Worm (Caenorhabditis elegans): Measurements from ENCODE around the gene srxa-14.

Gene srxa-14

ce11 chrV:20639294-20639693, at the start of gene srxa-14:
Gene srxa-14 (plus strand): TSS chrV:20639594.
- TF ChIP-seq ceh-16 (tag; optimal IDR thresholded peaks at IDR 0.05), result no peak
- no peak for TF ChIP-seq nhr-10 (tag; optimal IDR thresholded peaks at IDR 0.05)
- no peak for TF ChIP-seq ztf-1 (GFP tag; conservative IDR thresholded peaks at IDR 0.05)
- TF ChIP-seq C34F6.9 (tag; optimal IDR thresholded peaks at IDR 0.05), result no peak
- TF ChIP-seq elt-3 (tag; optimal IDR thresholded peaks at IDR 0.05), result no peak
- no peak for TF ChIP-seq unc-62 (GFP tag; optimal IDR thresholded peaks at IDR 0.05)
- TF ChIP-seq ZK546.5 (tag; optimal IDR thresholded peaks at IDR 0.05), result no peak
- no peak for TF ChIP-seq zag-1 (tag; optimal IDR thresholded peaks at IDR 0.05)
- no peak for TF ChIP-seq mdl-1 (tag; optimal IDR thresholded peaks at IDR 0.05)
- no peak for TF ChIP-seq nhr-21 (tag; optimal IDR thresholded peaks at IDR 0.05)
- TF ChIP-seq sma-3 (GFP tag; optimal IDR thresholded peaks at IDR 0.05), result no peak
- no peak for TF ChIP-seq unc-39 (tag; optimal IDR thresholded peaks at IDR 0.05)
- TF ChIP-seq R02D3.7 (tag; optimal IDR thresholded peaks at IDR 0.05), result no peak
- TF ChIP-seq aly-2 (tag; optimal IDR thresholded peaks at IDR 0.05), result no peak
- no peak for TF ChIP-seq sem-4 (tag; optimal IDR thresholded peaks at IDR 0.05)
- TF ChIP-seq nhr-237 (tag; optimal IDR thresholded peaks at IDR 0.05), result no peak
- TF ChIP-seq nhr-23 (tag; optimal IDR thresholded peaks at IDR 0.05), result no peak

DNA sequence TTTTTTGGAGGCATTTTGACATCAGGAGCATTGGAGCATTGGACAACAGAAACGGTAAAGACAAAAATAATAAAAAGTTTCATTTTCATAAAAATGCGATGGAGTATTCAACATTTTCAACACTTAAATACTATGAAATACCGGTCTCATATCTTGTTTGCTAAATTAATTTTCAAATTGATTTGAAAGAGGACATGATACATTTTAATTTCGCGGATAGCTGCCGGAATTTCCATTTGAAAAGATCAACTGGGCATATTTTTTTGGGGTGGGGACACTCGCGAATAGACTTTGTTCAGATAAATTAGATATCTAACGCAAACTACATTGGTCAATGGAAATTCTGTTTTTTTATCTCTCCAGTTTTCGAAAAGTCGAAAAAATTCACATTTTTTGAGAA, 44.6 kb upstream of the srxa-14 start, which contains the start of gene F26F2.10:
TSS of gene F26F2.10 (minus strand) at position 101 of the 400 bp plus-strand sequence.
- TF ChIP-seq sma-3 (GFP tag; optimal IDR thresholded peaks at IDR 0.05) (no peak), R02D3.7 (tag; optimal IDR thresholded peaks at IDR 0.05) (no peak), alr-1 (tag; optimal IDR thresholded peaks at IDR 0.05) (no peak), aly-2 (tag; optimal IDR thresholded peaks at IDR 0.05) (no peak), lin-11 (tag; optimal IDR thresholded peaks at IDR 0.05) (no peak), elt-1 (tag; optimal IDR thresholded peaks at IDR 0.05) (no peak), mbf-1 (tag; optimal IDR thresholded peaks at IDR 0.05) (no peak), nhr-12 (tag; optimal IDR thresholded peaks at IDR 0.05) (no peak), sem-4 (tag; optimal IDR thresholded peaks at IDR 0.05) (no peak), nhr-11 (tag; optimal IDR thresholded peaks at IDR 0.05) (no peak), ztf-4 (tag; optimal IDR thresholded peaks at IDR 0.05) (no peak), ama-1 (optimal IDR thresholded peaks at IDR 0.05) (no peak), lin-13 (GFP tag; optimal IDR thresholded peaks at IDR 0.05) (no peak), unc-62 (GFP tag; optimal IDR thresholded peaks at IDR 0.05) (no peak), ztf-1 (GFP tag; conservative IDR thresholded peaks at IDR 0.05) (no peak), nhr-25 (tag; optimal IDR thresholded peaks at IDR 0.05) (no peak), nhr-21 (tag; optimal IDR thresholded peaks at IDR 0.05) (no peak), fos-1 (tag; optimal IDR thresholded peaks at IDR 0.05) (no peak), Y55F3AM.14 (GFP tag; optimal IDR thresholded peaks at IDR 0.05) (no peak), nhr-10 (tag; optimal IDR thresholded peaks at IDR 0.05) (no peak)

ce11 chrV:20595653-20596052, 43.7 kb upstream of the srxa-14 start, which contains the start of gene F26F2.11:
Gene F26F2.11 (minus strand): TSS chrV:20595753.
- TF ChIP-seq ZK546.5 (tag; optimal IDR thresholded peaks at IDR 0.05) (no peak), lsy-2 (tag; optimal IDR thresholded peaks at IDR 0.05) (no peak), nhr-21 (tag; optimal IDR thresholded peaks at IDR 0.05) (no peak), skn-1 (tag; optimal IDR thresholded peaks at IDR 0.05) (no peak), nhr-77 (tag; optimal IDR thresholded peaks at IDR 0.05) (no peak), ztf-1 (GFP tag; conservative IDR thresholded peaks at IDR 0.05) (no peak), egl-27 (tag; optimal IDR thresholded peaks at IDR 0.05) (no peak), R02D3.7 (tag; optimal IDR thresholded peaks at IDR 0.05) (no peak), crh-2 (tag; optimal IDR thresholded peaks at IDR 0.05) (no peak), unc-55 (GFP tag; optimal IDR thresholded peaks at IDR 0.05) (no peak), nhr-25 (tag; optimal IDR thresholded peaks at IDR 0.05) (no peak), sma-3 (GFP tag; optimal IDR thresholded peaks at IDR 0.05) (no peak), Y55F3AM.14 (GFP tag; optimal IDR thresholded peaks at IDR 0.05) (no peak), unc-62 (GFP tag; optimal IDR thresholded peaks at IDR 0.05) (no peak), mdl-1 (tag; optimal IDR thresholded peaks at IDR 0.05) (no peak), unc-39 (tag; optimal IDR thresholded peaks at IDR 0.05) (no peak)

DNA sequence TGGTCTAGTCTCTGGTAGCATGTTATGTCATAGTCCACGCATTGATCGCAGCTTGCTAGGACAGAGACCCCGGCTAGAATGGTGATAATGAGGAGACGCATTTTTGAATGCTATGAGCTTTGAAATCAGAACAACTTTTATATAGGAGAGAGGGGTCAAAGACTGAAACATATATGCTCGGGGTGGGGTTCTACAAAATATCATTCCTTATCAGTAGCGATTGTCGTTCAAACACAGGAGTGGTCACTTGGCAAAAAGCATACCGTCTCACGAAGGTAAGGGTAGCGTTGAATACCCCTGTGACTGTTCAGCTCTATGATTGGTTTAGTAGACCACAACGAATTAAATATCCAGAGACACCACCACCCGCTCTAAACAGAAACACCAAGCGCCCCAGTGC, 42.3 kb upstream of the srxa-14 start, which contains the start of gene F46B3.1:
TSS of gene F46B3.1 (minus strand) at position 101 of the 400 bp plus-strand sequence.
- TF ChIP-seq nhr-237 (tag; optimal IDR thresholded peaks at IDR 0.05), result no peak
- TF ChIP-seq nhr-25 (tag; optimal IDR thresholded peaks at IDR 0.05), result no peak
- no peak for TF ChIP-seq gmeb-1 (tag; optimal IDR thresholded peaks at IDR 0.05)
- no peak for TF ChIP-seq nhr-23 (tag; optimal IDR thresholded peaks at IDR 0.05)
- no peak for TF ChIP-seq lin-11 (tag; optimal IDR thresholded peaks at IDR 0.05)
- TF ChIP-seq nhr-12 (tag; optimal IDR thresholded peaks at IDR 0.05), result no peak
